Worm (Caenorhabditis elegans) whole organism, L3 larva: ENCODE measurements around the gene T05B9.1.

ENCODE experiments used
- ceh-28 ChIP-seq: fragments of 150-350 bp; optimal IDR thresholded peaks from 2 replicates; lab custom pipeline; 2014; ENCODE audit warnings: missing biosample characterization, missing genetic modification reagents, missing genetic modification characterization
- elt-3 ChIP-seq, 3 experiments: fragments of 150-350 bp in 1 of 3; sonication (generic microtip) in 2 of 3; optimal IDR thresholded peaks; 2 replicates in 2 of 3; 4 replicates in 1 of 3; lab custom pipeline; 2014 to 2017; ENCODE audit warnings: missing biosample characterization in 3 of 3, missing genetic modification characterization in 3 of 3
- eor-1 ChIP-seq, 2 experiments: fragments of 150-350 bp; optimal IDR thresholded peaks; 2 replicates each; lab custom pipeline; 2014 to 2018; ENCODE audit warnings: missing biosample characterization in 2 of 2, missing genetic modification characterization in 2 of 2
- nhr-11 ChIP-seq: fragments of 150-350 bp; optimal IDR thresholded peaks from 2 replicates; lab custom pipeline; 2014; ENCODE audit warnings: missing biosample characterization, missing genetic modification characterization
- nhr-76 ChIP-seq: fragments of 150-350 bp; sonication (generic microtip); optimal IDR thresholded peaks from 5 replicates; lab custom pipeline; 2014; ENCODE audit warnings: missing biosample characterization, missing genetic modification characterization
- zag-1 ChIP-seq: fragments of 150-350 bp; optimal IDR thresholded peaks from 2 replicates; lab custom pipeline; 2014; ENCODE audit warnings: missing biosample characterization, missing genetic modification characterization

- TF ChIP-seq nhr-11 (tag; lab: Kevin White, UChicago) (no peak), elt-3 (tag; optimal IDR thresholded peaks at IDR 0.05; lab: Kevin White, UChicago) (peak in 1 of 3 experiments; percentile 75), ceh-28 (tag; lab: Kevin White, UChicago) (peak; percentile 84), zag-1 (tag; lab: Kevin White, UChicago) (peak; percentile 32), eor-1 (tag; optimal IDR thresholded peaks at IDR 0.05; lab: Kevin White, UChicago) (no peak), nhr-76 (tag; lab: Kevin White, UChicago) (no peak)
Measured at ce11 chrII:11224045-11224481, 36.9 kb downstream of the T05B9.1 start.
